Worm (Caenorhabditis elegans) whole organism, L1 larva: ENCODE measurements around the gene F09C12.2.

Experiments used
- C04F5.9 ChIP-seq: sonication (generic microtip); optimal IDR thresholded peaks from 2 replicates; lab custom pipeline; 2016; ENCODE audit warnings: missing genetic modification characterization, missing compliant biosample characterization
- C34B4.2 ChIP-seq: sonication (generic microtip); optimal IDR thresholded peaks from 2 replicates; lab custom pipeline; 2017; ENCODE audit warnings: mild to moderate bottlenecking, missing genetic modification characterization, missing compliant biosample characterization
- F16B12.6 ChIP-seq: fragments of 150-350 bp; optimal IDR thresholded peaks from 2 replicates; lab custom pipeline; 2014; ENCODE audit warnings: missing biosample characterization, missing genetic modification characterization
- aha-1 ChIP-seq: fragments of 150-350 bp; optimal IDR thresholded peaks from 2 replicates; lab custom pipeline; 2014; ENCODE audit warnings: missing biosample characterization, missing genetic modification characterization
- alr-1 ChIP-seq: fragments of 200-800 bp; sonication (Bioruptor generic); optimal IDR thresholded peaks from 2 replicates; lab custom pipeline; 2018; ENCODE audit warnings: borderline replicate concordance, mild to moderate bottlenecking, missing genetic modification characterization, missing compliant biosample characterization
- aly-2 ChIP-seq: fragments of 150-350 bp; optimal IDR thresholded peaks from 2 replicates; lab custom pipeline; 2014; ENCODE audit warnings: missing biosample characterization, missing genetic modification characterization
- ama-1 ChIP-seq: fragments of 150-350 bp; optimal IDR thresholded peaks from 2 replicates; lab custom pipeline; 2014
- ceh-63 ChIP-seq: fragments of 200-800 bp; sonication (Bioruptor generic); optimal IDR thresholded peaks from 2 replicates; lab custom pipeline; 2018; ENCODE audit warnings: mild to moderate bottlenecking, missing genetic modification characterization, missing compliant biosample characterization
- ceh-82 ChIP-seq, 3 experiments: fragments of 150-350 bp in 1 of 3; sonication (generic microtip) in 2 of 3; optimal IDR thresholded peaks; 2 replicates each; lab custom pipeline; 2014 to 2017; ENCODE audit warnings: missing biosample characterization in 3 of 3, missing genetic modification characterization in 3 of 3
- ceh-88 ChIP-seq: fragments of 200-800 bp; sonication (Bioruptor generic); IDR thresholded peaks from 2 replicates; pipeline ENCODE4 v1.3.6; 2022; ENCODE audit warnings: missing genetic modification characterization, missing compliant biosample characterization
- ceh-90 ChIP-seq: sonication (generic microtip); optimal IDR thresholded peaks from 2 replicates; lab custom pipeline; 2016; ENCODE audit warnings: missing genetic modification characterization, missing compliant biosample characterization
- efl-3 ChIP-seq: fragments of 200-800 bp; sonication (Bioruptor generic); optimal IDR thresholded peaks from 2 replicates; lab custom pipeline; 2018; ENCODE audit warnings: mild to moderate bottlenecking, missing genetic modification characterization, missing compliant biosample characterization
- egl-13 ChIP-seq: sonication (generic microtip); optimal IDR thresholded peaks from 2 replicates; lab custom pipeline; 2016; ENCODE audit warnings: missing genotype, missing genetic modification reagents, missing genetic modification characterization, missing compliant biosample characterization
- elt-3 ChIP-seq, 6 experiments: fragments of 150-350 bp in 1 of 6; sonication (generic microtip); optimal IDR thresholded peaks; 2 replicates each; lab custom pipeline; 2017 to 2018; ENCODE audit warnings: missing biosample characterization in 6 of 6, missing genetic modification characterization in 6 of 6, inconsistent platforms in 1 of 6
- fkh-4 ChIP-seq: sonication (generic microtip); optimal IDR thresholded peaks from 2 replicates; lab custom pipeline; 2016; ENCODE audit warnings: missing compliant biosample characterization, missing genetic modification characterization, borderline replicate concordance
- fkh-8 ChIP-seq: sonication (generic microtip); optimal IDR thresholded peaks from 2 replicates; lab custom pipeline; 2016; ENCODE audit warnings: mild to moderate bottlenecking, missing genetic modification characterization, missing compliant biosample characterization
- fos-1 ChIP-seq: fragments of 150-350 bp; optimal IDR thresholded peaks from 2 replicates; lab custom pipeline; 2014; ENCODE audit warnings: missing biosample characterization, missing genetic modification characterization
- grh-1 ChIP-seq: fragments of 200-800 bp; sonication (Bioruptor generic); IDR thresholded peaks from 2 replicates; pipeline ENCODE4 v1.3.6; 2022; ENCODE audit warnings: missing genetic modification reagents, missing genetic modification characterization, missing compliant biosample characterization
- hlh-17 ChIP-seq: fragments of 200-800 bp; sonication (Bioruptor generic); optimal IDR thresholded peaks from 2 replicates; lab custom pipeline; 2018; ENCODE audit warnings: missing genetic modification characterization, mild to moderate bottlenecking, missing compliant biosample characterization, moderate library complexity, borderline replicate concordance
- hlh-4 ChIP-seq: sonication (generic microtip); optimal IDR thresholded peaks from 2 replicates; lab custom pipeline; 2016; ENCODE audit warnings: mild to moderate bottlenecking, missing genetic modification characterization, missing compliant biosample characterization
- hpl-2 ChIP-seq: fragments of 150-350 bp; optimal IDR thresholded peaks from 2 replicates; lab custom pipeline; 2014; ENCODE audit warnings: missing biosample characterization, missing genetic modification reagents, missing genetic modification characterization
- irx-1 ChIP-seq: sonication (generic microtip); optimal IDR thresholded peaks from 2 replicates; lab custom pipeline; 2016; ENCODE audit warnings: missing genetic modification characterization, missing compliant biosample characterization
- isw-1 ChIP-seq: fragments of 200-800 bp; sonication (Bioruptor generic); IDR thresholded peaks from 2 replicates; pipeline ENCODE4 v1.3.6; 2022; ENCODE audit warnings: missing genetic modification characterization, missing compliant biosample characterization
- lin-14 ChIP-seq: fragments of 200-800 bp; sonication (Bioruptor generic); optimal IDR thresholded peaks from 2 replicates; lab custom pipeline; 2018; ENCODE audit warnings: mild to moderate bottlenecking, missing genetic modification characterization, moderate library complexity, missing compliant biosample characterization
- lir-3 ChIP-seq: sonication (generic microtip); optimal IDR thresholded peaks from 2 replicates; lab custom pipeline; 2016; ENCODE audit warnings: mild to moderate bottlenecking, missing genetic modification characterization, moderate library complexity, missing compliant biosample characterization; ENCODE audit not compliant: poor library complexity
- lsy-2 ChIP-seq, 2 experiments: fragments of 150-350 bp; optimal IDR thresholded peaks; 2 replicates each; lab custom pipeline; 2014; ENCODE audit warnings: missing biosample characterization in 2 of 2, missing genetic modification characterization in 2 of 2
- mef-2 ChIP-seq: fragments of 150-350 bp; optimal IDR thresholded peaks from 2 replicates; lab custom pipeline; 2014; ENCODE audit warnings: missing biosample characterization, missing genetic modification characterization
- nhr-19 ChIP-seq: fragments of 200-800 bp; sonication (Bioruptor generic); conservative IDR thresholded peaks from 2 replicates; pipeline ENCODE4 v1.3.6; 2022; ENCODE audit warnings: missing genetic modification characterization, missing compliant biosample characterization
- nhr-237 ChIP-seq: fragments of 150-350 bp; optimal IDR thresholded peaks from 2 replicates; lab custom pipeline; 2014; ENCODE audit warnings: missing biosample characterization, missing genetic modification characterization
- nhr-71 ChIP-seq: sonication (generic microtip); optimal IDR thresholded peaks from 2 replicates; lab custom pipeline; 2016; ENCODE audit warnings: mild to moderate bottlenecking, missing genetic modification characterization, moderate library complexity, missing compliant biosample characterization
- nhr-77 ChIP-seq: fragments of 150-350 bp; optimal IDR thresholded peaks from 2 replicates; lab custom pipeline; 2014; ENCODE audit warnings: missing biosample characterization, missing genetic modification characterization
- nhr-85 ChIP-seq: sonication (generic microtip); peaks from one replicate; lab custom pipeline; 2016; ENCODE audit warnings: missing genetic modification characterization, inconsistent platforms, missing compliant biosample characterization
- pag-3 ChIP-seq: sonication (generic microtip); optimal IDR thresholded peaks from 2 replicates; lab custom pipeline; 2017; ENCODE audit warnings: missing genetic modification characterization, mild to moderate bottlenecking, missing compliant biosample characterization, antibody characterized with exemption, borderline replicate concordance; ENCODE audit not compliant: insufficient read depth
- pax-3 ChIP-seq: fragments of 200-800 bp; sonication (Bioruptor generic); optimal IDR thresholded peaks from 2 replicates; lab custom pipeline; 2018; ENCODE audit warnings: mild to moderate bottlenecking, missing genetic modification characterization, moderate library complexity, missing compliant biosample characterization
- snpc-4 ChIP-seq: fragments of 150-350 bp; optimal IDR thresholded peaks from 2 replicates; lab custom pipeline; 2014; ENCODE audit warnings: missing biosample characterization, missing genetic modification characterization
- snu-23 ChIP-seq: sonication (generic microtip); optimal IDR thresholded peaks from 2 replicates; lab custom pipeline; 2016; ENCODE audit warnings: missing genetic modification characterization, missing compliant biosample characterization
- sox-4 ChIP-seq: sonication (generic microtip); optimal IDR thresholded peaks from 2 replicates; lab custom pipeline; 2016; ENCODE audit warnings: missing genetic modification characterization, missing compliant biosample characterization
- sup-37 ChIP-seq: fragments of 200-800 bp; sonication (Bioruptor generic); optimal IDR thresholded peaks from 2 replicates; lab custom pipeline; 2018; ENCODE audit warnings: mild to moderate bottlenecking, missing genetic modification characterization, missing compliant biosample characterization
- swsn-7 ChIP-seq: sonication (generic microtip); optimal IDR thresholded peaks from 2 replicates; lab custom pipeline; 2016; ENCODE audit warnings: missing genetic modification characterization, missing compliant biosample characterization
- tbx-2 ChIP-seq: sonication (generic microtip); optimal IDR thresholded peaks from 2 replicates; lab custom pipeline; 2016; ENCODE audit warnings: missing genetic modification characterization, missing compliant biosample characterization
- tlp-1 ChIP-seq: fragments of 150-350 bp; optimal IDR thresholded peaks from 2 replicates; lab custom pipeline; 2014; ENCODE audit warnings: missing biosample characterization, missing genetic modification characterization
- unc-130 ChIP-seq: fragments of 150-350 bp; optimal IDR thresholded peaks from 2 replicates; lab custom pipeline; 2017; ENCODE audit warnings: missing biosample characterization, missing genetic modification characterization, inconsistent platforms
- unc-86 ChIP-seq: sonication (generic microtip); optimal IDR thresholded peaks from 2 replicates; lab custom pipeline; 2016; ENCODE audit warnings: missing genetic modification characterization, missing compliant biosample characterization
- unc-98 ChIP-seq: fragments of 200-800 bp; sonication (Bioruptor generic); IDR thresholded peaks from 2 replicates; pipeline ENCODE4 v1.3.6; 2022; ENCODE audit warnings: missing genetic modification characterization, missing compliant biosample characterization
- xbp-1 ChIP-seq: sonication (generic microtip); optimal IDR thresholded peaks from 2 replicates; lab custom pipeline; 2016; ENCODE audit warnings: missing genetic modification characterization, missing compliant biosample characterization
- zag-1 ChIP-seq: fragments of 150-350 bp; optimal IDR thresholded peaks from 2 replicates; lab custom pipeline; 2014; ENCODE audit warnings: missing biosample characterization, missing genetic modification characterization
- ztf-4 ChIP-seq: fragments of 150-350 bp; optimal IDR thresholded peaks from 2 replicates; lab custom pipeline; 2014; ENCODE audit warnings: missing biosample characterization, missing genetic modification characterization

Gene F09C12.2

ce11 chrII:5069525-5069924 lies 40.3 kb upstream of the F09C12.2 start, which contains the start of gene idpb-2:
Gene idpb-2, minus strand, starts transcription at chrII:5069625.
- TF ChIP-seq lin-14: no peak
- no peak for TF ChIP-seq efl-3 (GFP tag; lab: Kevin White, UChicago)

ce11 chrII:5071265-5071664 lies 38.5 kb upstream of the F09C12.2 start, which contains the start of gene C27A2.7:
Gene C27A2.7, minus strand, starts transcription at chrII:5071365.
- no peak for TF ChIP-seq tbx-2
- no peak for TF ChIP-seq nhr-71 (tag; lab: Kevin White, UChicago)

- TF ChIP-seq isw-1 (GFP tag; lab: Robert Waterston, UW) (no peak), snu-23 (GFP tag; lab: Kevin White, UChicago) (peak; percentile 74), C34B4.2 (tag; lab: Kevin White, UChicago) (no peak), unc-98 (GFP tag; lab: Robert Waterston, UW) (no peak), grh-1 (GFP tag; lab: Robert Waterston, UW) (peak; percentile 35; the same call in 1 of the 2 replicates), C04F5.9 (tag; lab: Kevin White, UChicago) (no peak), sox-4 (tag; lab: Kevin White, UChicago) (no peak), nhr-77 (tag; lab: Kevin White, UChicago) (peak; percentile 32), xbp-1 (peak; percentile 42), aha-1 (no peak), hlh-4 (tag; lab: Kevin White, UChicago) (no peak), ceh-82 (tag; optimal IDR thresholded peaks at IDR 0.05; lab: Kevin White, UChicago) (peak in 1 of 3 experiments; percentile 15), hpl-2 (GFP tag; lab: Kevin White, UChicago) (no peak), nhr-19 (GFP tag; lab: Robert Waterston, UW) (peak; percentile 30), ztf-4 (peak; percentile 21), ceh-88 (GFP tag; lab: Robert Waterston, UW) (no peak), fkh-4 (tag; lab: Kevin White, UChicago) (no peak), ama-1 (lab: Kevin White, UChicago) (no peak), irx-1 (tag; lab: Kevin White, UChicago) (no peak), efl-3 (GFP tag; lab: Kevin White, UChicago) (no peak), ceh-63 (GFP tag; lab: Kevin White, UChicago) (no peak), swsn-7 (tag; lab: Kevin White, UChicago) (peak; percentile 40), nhr-85 (tag; lab: Kevin White, UChicago) (peak; percentile 91), aly-2 (tag; lab: Kevin White, UChicago) (peak; percentile 32), ceh-90 (tag; lab: Kevin White, UChicago) (peak; percentile 10), lsy-2 (tag; optimal IDR thresholded peaks at IDR 0.05; lab: Kevin White, UChicago) (peak; percentile 72 to 76), pag-3 (tag; lab: Kevin White, UChicago) (no peak), nhr-237 (tag; lab: Kevin White, UChicago) (no peak), unc-130 (peak; percentile 46), pax-3 (no peak), elt-3 (tag; optimal IDR thresholded peaks at IDR 0.05; lab: Kevin White, UChicago) (peak in 3 of 6 experiments; percentile 36 to 51 (median 41)), nhr-71 (tag; lab: Kevin White, UChicago) (peak; percentile 62), F16B12.6 (tag; lab: Kevin White, UChicago) (peak; percentile 83), fos-1 (no peak), egl-13 (tag; lab: Kevin White, UChicago) (no peak), mef-2 (tag; lab: Kevin White, UChicago) (no peak), alr-1 (tag; lab: Kevin White, UChicago) (no peak), hlh-17 (GFP tag; lab: Kevin White, UChicago) (no peak), unc-86 (tag; lab: Kevin White, UChicago) (no peak), zag-1 (tag; lab: Kevin White, UChicago) (no peak), snpc-4 (tag; lab: Kevin White, UChicago) (no peak), sup-37 (GFP tag; lab: Kevin White, UChicago) (no peak), tlp-1 (tag; lab: Kevin White, UChicago) (no peak), fkh-8 (no peak), lir-3 (tag; lab: Kevin White, UChicago) (peak; percentile 17)
Measured at ce11 chrII:5081124-5081913, 28.5 kb upstream of the F09C12.2 start, which contains the start of gene dsh-2. Gene dsh-2, minus strand, starts transcription at chrII:5081174.
